Fruit fly (Drosophila melanogaster) S2 (cell line): Measurements from ENCODE around the gene dj.

ENCODE experiments used
- CG8478 ChIP-seq: fragments of >200 bp; optimal IDR thresholded peaks from 2 replicates; lab custom pipeline; 2018
- CTCF ChIP-seq, 2 experiments: fragments of >200 bp; optimal IDR thresholded peaks; 2 replicates each; lab custom pipeline; 2018

- TF ChIP-seq CTCF (optimal IDR thresholded peaks at IDR 0.05; lab: Kevin White, UChicago) = no peak
- TF ChIP-seq CG8478 (lab: Kevin White, UChicago) = no peak
These were observed 28.0 kb downstream of the dj start for dm6 chr3R:7087201-7087505.
